Worm (Caenorhabditis elegans): ENCODE data around the gene irld-57.

ce11 chrV:15699799-15700198 lies 26.7 kb downstream of the irld-57 start, which contains the start of gene nhr-199:
- TF ChIP-seq fkh-10 (GFP tag; optimal IDR thresholded peaks at IDR 0.05) (no peak), tbx-2 (tag; optimal IDR thresholded peaks at IDR 0.05) (no peak), unc-55 (GFP tag; optimal IDR thresholded peaks at IDR 0.05) (no peak)

Data from whole organism, late embryonic.